Fruit fly (Drosophila melanogaster) whole organism, embryonic: Measurements from ENCODE around the gene Parg.

Experiments
- ATbp ChIP-seq: fragments of 200-800 bp; sonication (Bioruptor generic); optimal IDR thresholded peaks from 2 replicates; lab custom pipeline; 2017; ENCODE audit warnings: missing biosample characterization, mild to moderate bottlenecking, missing genetic modification characterization, missing genetic modification reagents
- Bgb ChIP-seq: fragments of 200-800 bp; sonication (Bioruptor generic); IDR thresholded peaks from 2 replicates; pipeline ENCODE4 v1.3.6; 2022; ENCODE audit warnings: missing biosample characterization, missing genetic modification characterization; ENCODE audit not compliant: partially characterized antibody
- CG11093 ChIP-seq: fragments of 200-800 bp; sonication (Bioruptor generic); IDR thresholded peaks from 3 replicates; pipeline ENCODE4 v1.3.6; 2022; ENCODE audit warnings: missing biosample characterization, missing genetic modification characterization
- CG11398 ChIP-seq: fragments of 200-800 bp; sonication (Bioruptor generic); optimal IDR thresholded peaks from 2 replicates; lab custom pipeline; 2016; ENCODE audit warnings: missing biosample characterization, missing genetic modification characterization
- CG1233 ChIP-seq: fragments of 200-800 bp; sonication (Bioruptor generic); optimal IDR thresholded peaks from 4 replicates; lab custom pipeline; 2018; ENCODE audit warnings: missing biosample characterization, mild to moderate bottlenecking, missing genetic modification characterization
- CG12391 ChIP-seq: fragments of 200-800 bp; sonication (Bioruptor generic); optimal IDR thresholded peaks from 3 replicates; lab custom pipeline; 2018; ENCODE audit warnings: missing biosample characterization, mild to moderate bottlenecking, missing genetic modification characterization, moderate library complexity
- CG13287 ChIP-seq: fragments of 200-800 bp; sonication (Bioruptor generic); IDR thresholded peaks from 2 replicates; pipeline ENCODE4 v1.3.6; 2022; ENCODE audit warnings: missing biosample characterization, missing genetic modification characterization; ENCODE audit not compliant: partially characterized antibody
- CG15011 ChIP-seq: fragments of 200-800 bp; sonication (Bioruptor generic); optimal IDR thresholded peaks from 3 replicates; lab custom pipeline; 2018; ENCODE audit warnings: missing biosample characterization, mild to moderate bottlenecking, missing genetic modification characterization
- CG15479 ChIP-seq: fragments of 200-800 bp; sonication (Bioruptor generic); optimal IDR thresholded peaks from 3 replicates; lab custom pipeline; 2019; ENCODE audit warnings: missing biosample characterization, mild to moderate bottlenecking, missing genetic modification characterization, moderate library complexity
- CG15696 ChIP-seq: fragments of 200-800 bp; sonication (Bioruptor generic); optimal IDR thresholded peaks from 2 replicates; lab custom pipeline; 2019; ENCODE audit warnings: missing biosample characterization, mild to moderate bottlenecking, missing genetic modification characterization, moderate library complexity
- CG16815 ChIP-seq: fragments of 200-800 bp; sonication (Bioruptor generic); optimal IDR thresholded peaks from 3 replicates; lab custom pipeline; 2017; ENCODE audit warnings: missing biosample characterization, mild to moderate bottlenecking, missing genetic modification characterization
- CG17385 ChIP-seq: fragments of 200-800 bp; sonication (Bioruptor generic); optimal IDR thresholded peaks from 3 replicates; lab custom pipeline; 2018; ENCODE audit warnings: missing biosample characterization, mild to moderate bottlenecking, missing genetic modification characterization
- CG18011 ChIP-seq: fragments of 200-800 bp; sonication (Bioruptor generic); optimal IDR thresholded peaks from 2 replicates; lab custom pipeline; 2017; ENCODE audit warnings: missing biosample characterization, missing genetic modification characterization, mild to moderate bottlenecking, moderate library complexity, missing genotype
- CG1832 ChIP-seq: fragments of 200-800 bp; sonication (Bioruptor generic); optimal IDR thresholded peaks from 2 replicates; lab custom pipeline; 2017; ENCODE audit warnings: missing biosample characterization, mild to moderate bottlenecking, missing genetic modification characterization, inconsistent platforms
- CG2116 ChIP-seq: fragments of 200-800 bp; sonication (Bioruptor generic); optimal IDR thresholded peaks from 3 replicates; lab custom pipeline; 2018; ENCODE audit warnings: missing biosample characterization, mild to moderate bottlenecking, missing genetic modification characterization
- CG31441 ChIP-seq: fragments of 200-800 bp; sonication (Bioruptor generic); IDR thresholded peaks from 2 replicates; pipeline ENCODE4 v1.3.6; 2022; ENCODE audit warnings: missing biosample characterization, missing genetic modification characterization
- CG3407 ChIP-seq: fragments of 200-800 bp; sonication (Bioruptor generic); optimal IDR thresholded peaks from 2 replicates; lab custom pipeline; 2018; ENCODE audit warnings: missing biosample characterization, mild to moderate bottlenecking, missing genetic modification characterization
- CG4707 ChIP-seq: fragments of 200-800 bp; sonication (Bioruptor generic); optimal IDR thresholded peaks from 2 replicates; lab custom pipeline; 2018; ENCODE audit warnings: missing biosample characterization, mild to moderate bottlenecking, missing genetic modification characterization, moderate library complexity
- CG7963 ChIP-seq: fragments of 200-800 bp; sonication (Bioruptor generic); IDR thresholded peaks from 3 replicates; pipeline ENCODE4 v1.3.6; 2022; ENCODE audit warnings: missing biosample characterization, missing genetic modification characterization; ENCODE audit not compliant: partially characterized antibody
- CG8290 ChIP-seq, 3 experiments: fragments of 200-800 bp; sonication (Bioruptor generic); optimal IDR thresholded peaks; 2 replicates each; lab custom pipeline; 2016 to 2019; ENCODE audit warnings: missing biosample characterization in 3 of 3, missing genetic modification characterization in 3 of 3, mild to moderate bottlenecking in 2 of 3, moderate library complexity in 1 of 3
- Gug ChIP-seq: fragments of 200-800 bp; sonication (Bioruptor generic); IDR thresholded peaks from 4 replicates; pipeline ENCODE4 v1.3.6; 2022; ENCODE audit warnings: missing biosample characterization, missing genetic modification characterization
- HLH3B ChIP-seq: fragments of 200-800 bp; sonication (Bioruptor generic); IDR thresholded peaks from 2 replicates; pipeline ENCODE4 v1.3.6; 2022; ENCODE audit warnings: missing biosample characterization, missing genetic modification characterization
- HmgZ ChIP-seq: fragments of 200-800 bp; sonication (Bioruptor generic); optimal IDR thresholded peaks from 2 replicates; lab custom pipeline; 2018; ENCODE audit warnings: missing biosample characterization, mild to moderate bottlenecking, missing genetic modification characterization
- Kr ChIP-seq: fragments of 200-800 bp; sonication (Bioruptor generic); optimal IDR thresholded peaks from 2 replicates; lab custom pipeline; 2017; ENCODE audit warnings: missing biosample characterization, mild to moderate bottlenecking, missing genetic modification characterization
- MTF-1 ChIP-seq: fragments of 200-800 bp; sonication (Bioruptor generic); optimal IDR thresholded peaks from 2 replicates; lab custom pipeline; 2018; ENCODE audit warnings: missing biosample characterization, mild to moderate bottlenecking, missing genetic modification characterization, borderline replicate concordance
- Mes4 ChIP-seq: fragments of 200-800 bp; sonication (Bioruptor generic); optimal IDR thresholded peaks from 2 replicates; lab custom pipeline; 2016; ENCODE audit warnings: missing biosample characterization, missing genetic modification characterization
- Myb ChIP-seq: fragments of 200-800 bp; sonication (Bioruptor generic); optimal IDR thresholded peaks from 2 replicates; lab custom pipeline; 2016; ENCODE audit warnings: missing biosample characterization, missing genetic modification characterization
- Nf-YC ChIP-seq: fragments of 200-800 bp; optimal IDR thresholded peaks from 3 replicates; lab custom pipeline; 2019; ENCODE audit warnings: missing biosample characterization, mild to moderate bottlenecking, missing genetic modification characterization, moderate library complexity
- ato ChIP-seq: fragments of 200-800 bp; sonication (Bioruptor generic); IDR thresholded peaks from 2 replicates; pipeline ENCODE4 v1.3.6; 2022; ENCODE audit warnings: missing biosample characterization, missing genetic modification characterization; ENCODE audit not compliant: partially characterized antibody
- bab2 ChIP-seq: fragments of 200-800 bp; sonication (Bioruptor generic); optimal IDR thresholded peaks from 2 replicates; lab custom pipeline; 2016; ENCODE audit warnings: missing biosample characterization, missing genetic modification characterization
- bbx ChIP-seq: fragments of 200-800 bp; sonication (Bioruptor generic); IDR thresholded peaks from 2 replicates; pipeline ENCODE4 v1.3.6; 2022; ENCODE audit warnings: missing biosample characterization, missing genetic modification characterization; ENCODE audit not compliant: partially characterized antibody
- bowl ChIP-seq: fragments of 200-800 bp; sonication (Bioruptor generic); IDR thresholded peaks from 2 replicates; pipeline ENCODE4 v1.3.6; 2022; ENCODE audit warnings: missing biosample characterization, missing genetic modification characterization
- dpn ChIP-seq, 2 experiments: fragments of 200-800 bp; sonication (Bioruptor generic); optimal IDR thresholded peaks; 3 replicates each; lab custom pipeline; 2016; ENCODE audit warnings: missing biosample characterization in 2 of 2, missing genetic modification characterization in 2 of 2
- gro ChIP-seq: fragments of 200-800 bp; sonication (Bioruptor generic); optimal IDR thresholded peaks from 2 replicates; lab custom pipeline; 2016; ENCODE audit warnings: missing biosample characterization, missing genetic modification characterization
- gsb-n ChIP-seq: fragments of 200-800 bp; sonication (Bioruptor generic); optimal IDR thresholded peaks from 3 replicates; lab custom pipeline; 2018; ENCODE audit warnings: missing biosample characterization, mild to moderate bottlenecking, missing genetic modification characterization
- h ChIP-seq: fragments of >200 bp; optimal IDR thresholded peaks from 2 replicates; lab custom pipeline; 2017
- nom ChIP-seq: fragments of 200-800 bp; sonication (Bioruptor generic); optimal IDR thresholded peaks from 2 replicates; lab custom pipeline; 2017; ENCODE audit warnings: missing biosample characterization, missing genetic modification characterization, mild to moderate bottlenecking, moderate library complexity, missing genetic modification reagents
- phol ChIP-seq: fragments of 200-800 bp; sonication (Bioruptor generic); optimal IDR thresholded peaks from 3 replicates; lab custom pipeline; 2018; ENCODE audit warnings: missing biosample characterization, mild to moderate bottlenecking, missing genetic modification characterization, moderate library complexity
- pros ChIP-seq: fragments of 200-800 bp; sonication (Bioruptor generic); optimal IDR thresholded peaks from 3 replicates; lab custom pipeline; 2019; ENCODE audit warnings: missing biosample characterization, mild to moderate bottlenecking, missing genetic modification characterization, moderate library complexity
- sima ChIP-seq: fragments of 200-800 bp; sonication (Bioruptor generic); optimal IDR thresholded peaks from 2 replicates; lab custom pipeline; 2016; ENCODE audit warnings: missing biosample characterization, missing genetic modification characterization
- slou ChIP-seq: fragments of 200-800 bp; sonication (Bioruptor generic); optimal IDR thresholded peaks from 3 replicates; lab custom pipeline; 2016; ENCODE audit warnings: missing biosample characterization, missing genetic modification characterization
- stwl ChIP-seq: fragments of 200-800 bp; sonication (Bioruptor generic); optimal IDR thresholded peaks from 3 replicates; lab custom pipeline; 2018; ENCODE audit warnings: missing biosample characterization, mild to moderate bottlenecking, missing genetic modification characterization, moderate library complexity
- unc-4 ChIP-seq: fragments of 200-800 bp; sonication (Bioruptor generic); IDR thresholded peaks from 2 replicates; pipeline ENCODE4 v1.3.6; 2022; ENCODE audit warnings: missing biosample characterization, missing genetic modification characterization; ENCODE audit not compliant: partially characterized antibody
- unpg ChIP-seq: fragments of 200-800 bp; sonication (Bioruptor generic); optimal IDR thresholded peaks from 3 replicates; lab custom pipeline; 2018; ENCODE audit warnings: missing biosample characterization, mild to moderate bottlenecking, missing genetic modification characterization, moderate library complexity

The Parg gene

DNA sequence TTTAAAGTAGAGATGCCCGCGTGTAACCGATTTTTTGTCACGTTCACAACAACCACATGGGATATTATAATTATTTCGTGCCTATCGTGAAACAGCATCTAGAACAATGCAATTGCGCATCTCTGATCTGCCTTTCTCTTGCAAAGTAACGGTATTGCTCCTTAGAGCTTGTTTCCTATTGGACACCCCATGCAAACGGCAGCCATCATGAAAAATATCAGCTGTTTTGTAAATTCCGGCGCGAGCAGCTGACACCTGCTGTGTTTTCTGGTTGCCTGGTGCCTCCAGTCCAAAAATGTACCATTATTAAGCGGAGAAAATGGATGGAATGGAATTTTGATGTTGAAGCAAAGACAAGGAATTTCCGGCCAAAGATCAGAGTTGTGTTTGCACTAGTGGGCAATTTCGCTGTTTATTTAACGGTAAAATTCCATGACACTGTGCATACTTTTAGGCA lies 32.9 kb upstream of the Parg start (continued):
- TF ChIP-seq CG17385 (peak; percentile 21), CG3407 (GFP tag; lab: Kevin White, UChicago) (peak; percentile 15), CG15696 (peak; percentile 16), CG1832 (GFP tag; lab: Kevin White, UChicago) (no peak), CG11398 (no peak), CG11093 (GFP tag; lab: Robert Waterston, UW) (no peak), unpg (GFP tag; lab: Kevin White, UChicago) (peak; percentile 27), HLH3B (GFP tag; lab: Robert Waterston, UW) (no peak), CG18011 (no peak), CG12391 (tag; lab: Kevin White, UChicago) (peak; percentile 6), stwl (peak; percentile 35), sima (GFP tag; lab: Kevin White, UChicago) (no peak), pros (GFP tag; lab: Kevin White, UChicago) (peak; percentile 45), bbx (peak; percentile 85), Myb (GFP tag; lab: Kevin White, UChicago) (peak; percentile 14), Kr (GFP tag; lab: Kevin White, UChicago) (no peak), CG4707 (GFP tag; lab: Kevin White, UChicago) (peak; percentile 27), CG8290 (GFP tag; optimal IDR thresholded peaks at IDR 0.05; lab: Kevin White, UChicago) (no peak), CG8290 (tag; optimal IDR thresholded peaks at IDR 0.05; lab: Kevin White, UChicago) (peak; percentile 35 to 42), MTF-1 (peak; percentile 35), CG1233 (GFP tag; lab: Kevin White, UChicago) (peak; percentile 24), bowl (GFP tag; lab: Robert Waterston, UW) (no peak), ato (peak; percentile 41; the same call in 1 of the 2 replicates), Bgb (GFP tag; lab: Robert Waterston, UW) (0 out of 2 replicates have a peak, but pooled peaks have one; percentile 56), CG15011 (GFP tag; lab: Kevin White, UChicago) (no peak), CG15479 (GFP tag; lab: Kevin White, UChicago) (peak; percentile 55), dpn (GFP tag; optimal IDR thresholded peaks at IDR 0.05; lab: Kevin White, UChicago) (peak in 1 of 2 experiments; percentile 7), CG16815 (GFP tag; lab: Kevin White, UChicago) (no peak), Gug (GFP tag; lab: Robert Waterston, UW) (no peak), nom (GFP tag; lab: Kevin White, UChicago) (peak; percentile 76), HmgZ (tag; lab: Kevin White, UChicago) (no peak), phol (tag; lab: Kevin White, UChicago) (peak; percentile 83), CG31441 (GFP tag; lab: Robert Waterston, UW) (peak; percentile 26; the same call in 1 of the 2 replicates), CG13287 (GFP tag; lab: Robert Waterston, UW) (peak; percentile 78), Nf-YC (tag; lab: Kevin White, UChicago) (peak; percentile 94), slou (no peak), Mes4 (GFP tag; lab: Kevin White, UChicago) (peak; percentile 9), gsb-n (tag; lab: Kevin White, UChicago) (peak; percentile 48), h (no peak), gro (GFP tag; lab: Kevin White, UChicago) (peak; percentile 27), unc-4 (GFP tag; lab: Robert Waterston, UW) (peak; percentile 69), ATbp (peak; percentile 39), CG2116 (GFP tag; lab: Kevin White, UChicago) (peak; percentile 75), CG7963 (GFP tag; lab: Robert Waterston, UW) (peak; percentile 67; the same call in 2 of the 3 replicates), bab2 (GFP tag; lab: Kevin White, UChicago) (peak; percentile 21)
